Worm (Caenorhabditis elegans) whole organism, L1 larva: ENCODE results near the gene Y102E9.5.

ENCODE experiments used
- egl-27 ChIP-seq, 2 experiments: fragments of 150-350 bp in 1 of 2; sonication (generic microtip); optimal IDR thresholded peaks; 3 replicates each; lab custom pipeline; 2017 to 2018; ENCODE audit warnings: missing biosample characterization in 2 of 2, missing genetic modification characterization in 2 of 2, missing genetic modification reagents in 2 of 2
- ztf-11 ChIP-seq, 2 experiments: sonication (generic microtip); optimal IDR thresholded peaks; 2 replicates each; lab custom pipeline; 2016 to 2017; ENCODE audit warnings: missing genetic modification characterization in 2 of 2, missing biosample characterization in 1 of 2, missing compliant biosample characterization in 1 of 2

DNA sequence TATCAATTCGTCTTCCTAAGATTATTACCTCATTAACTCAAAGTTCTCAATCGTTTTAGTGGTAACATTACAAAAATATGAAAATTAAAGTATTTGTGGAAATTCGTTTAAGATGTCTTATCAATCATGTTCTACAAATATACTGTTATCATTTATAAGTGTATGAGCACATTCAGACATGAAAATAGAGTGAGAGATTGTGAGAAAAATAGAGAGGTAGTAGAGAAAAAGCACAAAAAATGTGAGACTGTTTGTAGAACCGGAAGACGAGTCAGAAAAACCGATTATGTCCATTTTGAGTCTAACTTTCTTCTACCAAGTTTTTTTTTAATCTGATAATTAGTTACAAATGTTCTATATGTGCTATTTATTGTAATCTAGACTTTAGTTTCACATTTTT, 36.8 kb downstream of the Y102E9.5 start:
- TF ChIP-seq ztf-11 (tag; optimal IDR thresholded peaks at IDR 0.05; lab: Kevin White, UChicago) (no peak), egl-27 (tag; optimal IDR thresholded peaks at IDR 0.05; lab: Kevin White, UChicago) (no peak)
